Fruit fly (Drosophila melanogaster) Kc167 (cell line): ENCODE data around the gene CG42780.

ENCODE experiments used
- Myc ChIP-seq: fragments of >200 bp; optimal IDR thresholded peaks from 2 replicates; lab custom pipeline; 2017; ENCODE audit warnings: missing external identifiers
- Sin3A ChIP-seq: fragments of >200 bp; optimal IDR thresholded peaks from 2 replicates; lab custom pipeline; 2018; ENCODE audit warnings: missing external identifiers
- h ChIP-seq: fragments of >200 bp; optimal IDR thresholded peaks from 3 replicates; lab custom pipeline; 2018; ENCODE audit warnings: missing external identifiers
- psq ChIP-seq: fragments of >200 bp; optimal IDR thresholded peaks from 2 replicates; lab custom pipeline; 2017; ENCODE audit warnings: missing external identifiers
- ttk ChIP-seq: sonication (Bioruptor generic); optimal IDR thresholded peaks from 2 replicates; lab custom pipeline; 2017; ENCODE audit warnings: missing external identifiers

DNA sequence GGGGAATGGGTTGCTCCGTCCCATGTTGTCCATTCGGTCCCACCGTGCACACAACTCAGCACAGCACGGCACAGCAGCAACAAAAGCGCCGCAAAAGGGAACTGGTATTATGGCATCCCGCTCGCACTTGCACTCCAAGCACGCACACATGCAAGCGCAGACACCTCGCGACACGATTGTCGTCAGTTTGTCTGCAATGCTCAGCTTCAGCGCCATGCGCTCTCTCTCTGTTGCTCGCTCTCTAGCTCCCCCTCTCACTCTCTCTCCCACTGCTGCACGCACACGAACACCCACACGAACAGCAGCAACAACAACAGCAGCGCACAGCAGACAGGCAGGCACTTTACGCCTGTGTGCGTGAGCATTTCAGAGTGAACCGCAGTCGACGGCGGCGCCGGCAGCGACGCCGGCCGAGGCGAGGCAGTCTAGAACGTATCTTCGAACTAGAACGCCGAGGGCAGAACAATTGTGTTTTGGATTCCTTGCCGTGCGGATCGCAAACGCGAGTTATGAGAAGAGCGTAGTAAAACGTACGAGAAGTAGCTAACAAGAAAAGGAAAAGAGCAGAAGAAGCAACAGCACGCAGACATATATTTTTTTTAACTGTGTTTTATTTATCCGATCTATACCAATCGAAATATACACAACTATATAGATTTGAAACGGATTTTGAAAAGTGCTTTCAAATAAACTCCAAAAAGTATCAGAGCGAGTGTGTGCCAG lies 24.4 kb downstream of the CG42780 start, which contains the start of gene brk:
- no peak for TF ChIP-seq psq
- TF ChIP-seq h (lab: Kevin White, UChicago): no peak
- TF ChIP-seq Sin3A (lab: Kevin White, UChicago): no peak
- no peak for TF ChIP-seq ttk
- no peak for TF ChIP-seq Myc
